Worm (Caenorhabditis elegans) whole organism, L4/young adult: ENCODE measurements around the gene T06C12.9.
"Not testable (repeated sequence)": the region's sequence is repeated elsewhere in the genome, so short reads cannot be mapped to it uniquely, and the experiment has no call there.

Source experiments
- W03F9.2 ChIP-seq: fragments of 150-350 bp; optimal IDR thresholded peaks from 2 replicates; lab custom pipeline; 2014; ENCODE audit warnings: missing biosample characterization, missing genetic modification characterization
- dao-5 ChIP-seq: sonication (generic microtip); optimal IDR thresholded peaks from 2 replicates; lab custom pipeline; 2016; ENCODE audit warnings: missing genotype, missing genetic modification characterization, moderate library complexity, missing compliant biosample characterization
- him-1 ChIP-seq: sonication (generic microtip); optimal IDR thresholded peaks from 2 replicates; lab custom pipeline; 2016; ENCODE audit warnings: missing genotype, missing genetic modification reagents, missing genetic modification characterization, missing compliant biosample characterization

The T06C12.9 gene

DNA sequence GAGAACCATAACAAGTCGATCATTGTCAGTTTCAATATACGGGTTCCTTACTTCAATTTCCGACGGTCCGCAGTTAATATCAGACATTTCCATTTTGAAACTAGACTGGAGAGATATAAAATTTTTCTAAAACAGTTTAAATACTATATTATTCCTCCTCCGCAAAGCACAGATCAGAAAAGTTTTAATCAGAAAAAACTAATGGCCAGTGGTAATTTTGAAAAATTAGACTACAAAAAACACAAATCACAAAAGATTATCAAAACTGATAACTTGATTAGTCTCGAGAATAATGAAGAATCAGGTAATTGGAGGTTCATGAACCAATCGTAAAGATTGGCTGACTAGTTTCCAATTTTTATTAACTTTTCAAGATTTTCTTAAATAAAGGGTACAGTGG, at the start of gene T06C12.9:
Gene T06C12.9 (minus strand): TSS at position 101 of the 400 bp plus-strand sequence.
- TF ChIP-seq dao-5 (tag; lab: Kevin White, UChicago) = no peak
- TF ChIP-seq W03F9.2 (tag; lab: Kevin White, UChicago) = no peak
- TF ChIP-seq him-1 (tag; lab: Kevin White, UChicago) = no peak

DNA sequence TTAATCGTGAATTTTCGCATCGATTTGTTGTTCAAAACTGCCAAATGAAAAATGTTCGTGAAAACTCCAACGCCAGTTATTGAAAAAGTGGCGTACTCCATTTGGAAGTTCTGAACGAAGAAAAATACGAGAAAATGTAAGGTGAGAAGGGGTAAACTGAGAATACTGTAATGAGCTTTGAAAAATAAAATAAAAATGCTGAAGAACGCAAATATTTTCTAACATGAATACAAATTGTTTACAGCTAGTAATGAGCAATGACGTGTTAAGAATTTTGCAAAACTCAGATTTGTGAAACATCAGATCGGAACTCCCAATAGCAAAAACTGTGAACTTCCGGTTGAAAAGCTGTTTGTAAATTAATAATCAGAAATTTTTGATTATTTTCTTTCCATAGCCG, 46.5 kb upstream of the T06C12.9 start, which contains the start of gene srw-26:
Gene srw-26 (minus strand): TSS at position 101 of the 400 bp plus-strand sequence.
- TF ChIP-seq dao-5 (tag; lab: Kevin White, UChicago) (no peak), him-1 (tag; lab: Kevin White, UChicago) (no peak), W03F9.2 (tag; lab: Kevin White, UChicago) (no peak)

DNA sequence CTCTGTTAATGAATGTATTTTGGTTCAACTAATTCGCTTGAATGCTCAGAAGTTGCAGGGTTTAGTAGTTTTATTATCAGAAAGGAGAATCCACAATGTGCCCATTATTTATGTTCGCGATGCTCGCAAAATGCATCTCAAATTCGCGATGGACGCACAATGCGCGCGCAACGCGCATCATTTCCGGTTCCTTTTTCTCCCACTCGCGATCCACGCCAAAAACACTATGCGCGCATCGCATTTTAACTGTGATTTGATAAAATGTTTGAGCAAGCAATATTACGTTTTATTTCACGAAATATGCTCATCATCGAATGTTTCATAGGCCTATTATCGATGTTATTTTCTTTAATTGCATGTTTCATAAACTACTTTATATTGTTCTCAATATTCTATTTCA, 44.0 kb upstream of the T06C12.9 start, which contains the start of gene srbc-77:
Gene srbc-77 (plus strand): TSS at position 301 of the 400 bp plus-strand sequence.
- TF ChIP-seq dao-5, W03F9.2, him-1 (tag; lab: Kevin White, UChicago): not testable (repeated sequence)

DNA sequence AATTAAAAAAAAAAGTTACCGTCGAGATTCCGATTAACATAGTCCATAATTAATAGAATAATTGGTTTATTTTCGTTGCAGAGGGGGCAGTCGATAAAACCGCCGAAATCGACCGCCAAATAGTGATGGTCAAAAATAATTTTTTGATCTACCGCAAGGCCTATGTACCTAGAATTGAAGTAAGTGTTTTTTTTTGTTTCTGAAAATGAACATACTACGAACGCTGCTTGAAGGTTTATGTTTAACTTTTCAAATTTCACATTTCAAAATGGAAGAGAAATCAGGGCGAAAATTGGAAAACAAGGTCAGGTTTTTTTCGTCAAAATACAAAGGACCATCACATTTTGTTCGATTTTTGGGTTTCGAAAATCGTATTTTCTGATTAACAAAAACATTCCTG, 42.5 kb upstream of the T06C12.9 start, which contains the start of gene pzf-1:
Gene pzf-1 (minus strand): TSS at position 101 of the 400 bp plus-strand sequence.
- TF ChIP-seq dao-5 (tag; lab: Kevin White, UChicago) (no peak), W03F9.2 (tag; lab: Kevin White, UChicago) (no peak), him-1 (tag; lab: Kevin White, UChicago) (no peak)

DNA sequence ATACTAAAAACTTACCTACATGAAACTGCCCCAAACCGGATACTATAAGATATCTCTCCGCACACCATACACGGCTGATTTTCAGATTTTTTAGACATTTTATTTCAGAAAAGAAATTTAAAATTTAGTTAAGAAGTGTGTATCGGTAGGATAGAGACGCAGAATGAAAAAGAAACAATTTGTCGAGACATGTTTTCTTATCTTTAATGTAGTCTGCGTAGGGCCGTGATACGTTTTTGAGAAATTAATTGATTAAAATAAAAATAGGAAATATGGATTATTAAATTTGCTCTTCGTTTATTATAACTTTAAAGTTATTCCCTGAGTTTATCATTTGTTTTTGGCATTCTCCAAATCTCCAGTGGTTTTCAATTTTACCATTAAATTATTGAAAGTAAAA, 38.4 kb upstream of the T06C12.9 start, which contains the start of gene nhr-108:
Gene nhr-108 (minus strand): TSS at position 166 of the 400 bp plus-strand sequence.
- TF ChIP-seq him-1 (tag; lab: Kevin White, UChicago) (no peak), W03F9.2 (tag; lab: Kevin White, UChicago) (no peak), dao-5 (tag; lab: Kevin White, UChicago) (no peak)

DNA sequence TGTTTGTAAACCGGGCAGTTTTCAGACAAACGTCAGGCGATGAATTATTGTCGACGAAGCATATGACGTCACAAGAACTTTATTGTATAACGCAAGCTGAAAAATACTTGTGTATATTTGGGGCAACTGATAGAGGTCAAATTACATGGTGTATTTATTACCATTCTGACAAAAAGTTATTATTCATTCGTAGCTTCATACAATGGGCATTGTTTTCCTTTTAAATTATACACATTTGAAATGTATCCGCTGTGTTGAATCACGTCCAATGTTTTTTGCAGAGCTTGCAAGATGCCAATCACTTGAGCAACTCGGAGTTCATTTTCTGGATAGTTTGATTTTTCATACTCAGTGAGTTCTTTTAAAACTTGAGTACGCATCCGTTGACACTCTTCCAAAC, 37.1 kb upstream of the T06C12.9 start, which contains the start of gene F35E8.13:
Gene F35E8.13 (plus strand): TSS at position 301 of the 400 bp plus-strand sequence.
- no peak for TF ChIP-seq him-1 (tag; lab: Kevin White, UChicago)
- no peak for TF ChIP-seq dao-5 (tag; lab: Kevin White, UChicago)
- no peak for TF ChIP-seq W03F9.2 (tag; lab: Kevin White, UChicago)

DNA sequence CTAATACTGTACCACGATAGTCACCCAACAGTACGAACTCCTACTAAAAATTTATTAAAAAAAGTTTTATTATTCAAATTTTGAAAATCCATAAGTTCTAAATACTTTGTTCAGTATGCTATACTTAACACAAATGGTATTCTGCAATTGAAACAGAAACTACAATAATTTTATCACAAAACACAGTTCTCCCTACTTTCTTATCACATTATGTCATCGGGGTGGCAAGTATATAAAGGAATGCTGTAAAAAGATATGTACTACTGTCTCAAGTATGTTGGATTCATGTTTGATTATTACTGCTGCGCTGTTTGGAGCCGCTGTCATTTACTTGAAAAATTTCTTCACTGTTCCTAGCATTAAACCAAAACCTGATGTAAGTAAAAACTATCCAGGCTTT, 35.2 kb upstream of the T06C12.9 start, which contains the start of gene cdr-1:
Gene cdr-1 (plus strand): TSS at position 208 of the 400 bp plus-strand sequence.
- no peak for TF ChIP-seq W03F9.2 (tag; lab: Kevin White, UChicago)
- TF ChIP-seq him-1 (tag; lab: Kevin White, UChicago) = no peak
- TF ChIP-seq dao-5 (tag; lab: Kevin White, UChicago) = no peak

DNA sequence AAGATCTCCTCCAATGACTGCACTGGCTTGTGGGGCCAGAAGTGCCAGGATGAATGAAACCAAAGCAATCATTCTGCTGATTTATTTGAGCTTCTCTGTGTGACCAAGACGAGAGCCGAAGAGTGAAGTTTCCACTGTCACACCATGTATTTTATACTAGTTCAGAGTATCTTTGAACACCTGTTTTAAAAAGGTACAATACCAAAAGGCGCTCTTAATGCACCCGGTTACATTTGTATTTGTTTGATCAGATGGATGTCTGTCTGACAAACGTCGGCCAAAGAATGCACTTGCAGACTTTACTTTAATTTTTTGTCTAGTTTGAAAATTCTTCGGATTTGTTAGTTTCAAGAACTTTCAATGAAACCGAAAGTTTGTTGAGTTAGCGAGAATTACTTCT, 34.4 kb upstream of the T06C12.9 start, which contains the start of gene F35E8.10:
Gene F35E8.10 (minus strand): TSS at position 101 of the 400 bp plus-strand sequence.
- no peak for TF ChIP-seq him-1 (tag; lab: Kevin White, UChicago)
- TF ChIP-seq dao-5 (tag; lab: Kevin White, UChicago) = no peak
- no peak for TF ChIP-seq W03F9.2 (tag; lab: Kevin White, UChicago)

DNA sequence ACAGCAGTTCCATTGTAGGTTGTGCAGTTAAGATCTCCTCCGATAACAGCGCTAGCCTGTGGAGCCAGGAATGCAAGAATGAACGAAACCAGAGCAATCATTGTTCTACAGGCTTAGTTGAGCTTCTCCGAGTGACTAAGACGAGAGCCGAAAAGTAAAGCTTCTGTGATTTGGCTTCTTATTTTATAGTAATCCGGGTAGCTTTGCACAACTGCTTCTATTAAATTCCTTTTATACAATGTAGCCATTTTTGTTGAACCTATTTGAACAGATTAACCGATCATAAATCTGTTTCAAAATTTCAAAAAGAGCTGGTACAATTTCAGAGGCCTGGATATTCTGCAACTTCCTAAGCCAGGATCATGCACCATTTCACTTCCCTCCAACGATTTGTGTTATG, 31.6 kb upstream of the T06C12.9 start, which contains the start of gene F35E8.9:
Gene F35E8.9 (minus strand): TSS at position 101 of the 400 bp plus-strand sequence.
- TF ChIP-seq him-1 (tag; lab: Kevin White, UChicago) = no peak
- no peak for TF ChIP-seq W03F9.2 (tag; lab: Kevin White, UChicago)
- TF ChIP-seq dao-5 (tag; lab: Kevin White, UChicago) = no peak

DNA sequence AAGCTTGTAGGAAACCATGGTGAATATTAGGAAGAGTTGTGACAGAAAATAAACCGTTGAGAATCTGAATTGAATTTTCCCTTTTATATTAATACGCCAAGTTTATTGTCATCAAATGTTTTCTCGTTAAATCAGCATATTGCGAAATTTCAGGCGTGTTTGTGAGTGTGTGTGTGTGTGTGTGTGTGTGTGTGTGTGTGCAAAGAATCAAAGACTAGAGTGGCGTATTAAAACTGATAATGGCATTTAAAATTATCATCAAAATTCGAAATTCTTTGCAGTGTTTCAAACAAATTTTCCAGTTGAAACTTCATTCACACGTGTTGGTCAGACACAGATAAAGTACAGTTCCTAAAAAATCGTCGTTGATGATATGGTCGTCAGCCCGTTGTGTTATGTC, 30.1 kb upstream of the T06C12.9 start, which contains the start of gene gst-38:
Gene gst-38 (minus strand): TSS at position 152 of the 400 bp plus-strand sequence.
- TF ChIP-seq W03F9.2 (tag; lab: Kevin White, UChicago) = no peak
- no peak for TF ChIP-seq him-1 (tag; lab: Kevin White, UChicago)
- TF ChIP-seq dao-5 (tag; lab: Kevin White, UChicago) = no peak

DNA sequence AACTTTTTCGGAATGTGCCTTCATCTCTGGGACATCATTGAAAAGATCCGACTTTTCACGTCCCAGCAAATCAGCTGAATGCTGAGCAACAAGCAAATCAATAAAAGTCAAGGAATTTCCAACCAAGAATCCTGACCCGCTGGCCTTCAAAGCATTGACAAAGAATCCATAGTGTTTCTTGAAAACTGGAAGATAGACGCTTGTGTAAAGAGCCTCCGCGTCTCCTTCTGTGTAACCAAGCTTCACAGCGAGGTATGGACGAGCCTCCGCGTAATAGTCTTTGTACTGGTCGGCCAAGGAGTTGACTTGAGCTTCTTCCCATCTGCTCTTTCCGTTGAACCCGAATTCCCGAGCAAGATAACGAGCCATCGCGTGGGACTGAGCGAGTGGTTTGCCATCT, 29.4 kb upstream of the T06C12.9 start:
- TF ChIP-seq him-1 (tag; lab: Kevin White, UChicago) = no peak
- no peak for TF ChIP-seq dao-5 (tag; lab: Kevin White, UChicago)
- TF ChIP-seq W03F9.2 (tag; lab: Kevin White, UChicago) = no peak

DNA sequence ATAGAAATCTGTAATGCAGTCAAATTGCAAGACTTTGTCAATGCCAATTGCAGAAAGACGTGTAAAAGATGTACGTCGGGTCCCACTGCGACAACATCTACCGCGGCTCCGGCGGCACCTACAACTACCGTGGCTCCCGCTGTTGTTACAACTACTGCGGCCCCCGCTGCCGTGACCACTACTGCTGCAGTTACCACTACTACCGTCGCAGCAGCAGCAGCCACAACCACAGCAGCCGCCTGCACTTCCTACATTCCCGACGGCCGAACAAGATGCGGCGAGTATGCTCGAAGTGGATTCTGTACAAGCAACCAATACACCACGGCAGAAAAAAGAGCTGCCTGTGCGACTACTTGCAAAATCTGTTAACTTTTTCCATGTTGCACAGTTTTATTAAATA, 28.9 kb upstream of the T06C12.9 start:
- TF ChIP-seq dao-5 (tag; lab: Kevin White, UChicago) (no peak), him-1 (tag; lab: Kevin White, UChicago) (no peak), W03F9.2 (tag; lab: Kevin White, UChicago) (no peak)

DNA sequence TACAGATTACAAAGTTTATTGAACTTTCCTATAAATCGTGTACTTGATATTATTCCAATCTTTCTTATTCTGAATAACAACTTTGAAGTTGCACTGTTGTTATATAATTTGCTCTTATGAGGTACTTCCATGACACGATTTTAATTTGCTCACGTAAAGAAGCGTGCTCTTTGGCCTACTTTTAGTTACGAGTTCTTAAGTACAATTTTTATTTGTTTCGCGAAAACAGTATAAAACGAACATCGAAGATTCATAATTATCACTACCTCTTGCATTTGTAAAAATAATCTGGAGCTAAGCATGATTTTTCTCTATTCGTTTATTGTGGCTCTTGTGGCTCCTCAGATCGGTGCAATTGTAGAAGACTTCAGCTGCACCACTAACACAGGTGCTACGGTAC, 27.8 kb upstream of the T06C12.9 start, which contains the start of gene F35E8.7:
Gene F35E8.7 (plus strand): TSS at position 301 of the 400 bp plus-strand sequence.
- TF ChIP-seq him-1 (tag; lab: Kevin White, UChicago) (no peak), W03F9.2 (tag; lab: Kevin White, UChicago) (no peak), dao-5 (tag; lab: Kevin White, UChicago) (no peak)
